Worm (Caenorhabditis elegans) whole organism, L3 larva: ENCODE data around the gene col-139.

Experiments
- R02D3.7 ChIP-seq: fragments of 150-350 bp; optimal IDR thresholded peaks from 2 replicates; lab custom pipeline; 2014; ENCODE audit warnings: missing biosample characterization, missing genetic modification characterization
- ZK546.5 ChIP-seq: sonication (generic microtip); optimal IDR thresholded peaks from 2 replicates; lab custom pipeline; 2017; ENCODE audit warnings: missing biosample characterization, missing genetic modification characterization
- aly-2 ChIP-seq: fragments of 150-350 bp; optimal IDR thresholded peaks from 2 replicates; lab custom pipeline; 2014; ENCODE audit warnings: missing biosample characterization, missing genetic modification characterization
- ama-1 ChIP-seq: fragments of 150-350 bp; optimal IDR thresholded peaks from 2 replicates; lab custom pipeline; 2018
- ceh-16 ChIP-seq: sonication (generic microtip); optimal IDR thresholded peaks from 2 replicates; lab custom pipeline; 2017; ENCODE audit warnings: missing biosample characterization, missing genetic modification characterization
- ceh-82 ChIP-seq: fragments of 150-350 bp; optimal IDR thresholded peaks from 2 replicates; lab custom pipeline; 2014; ENCODE audit warnings: missing biosample characterization, missing genetic modification characterization
- ceh-9 ChIP-seq: sonication (generic microtip); optimal IDR thresholded peaks from 2 replicates; lab custom pipeline; 2018; ENCODE audit warnings: missing biosample characterization, missing genetic modification characterization
- daf-12 ChIP-seq: fragments of 150-350 bp; optimal IDR thresholded peaks from 2 replicates; lab custom pipeline; 2014; ENCODE audit warnings: missing biosample characterization, missing genetic modification reagents, missing genetic modification characterization
- egl-27 ChIP-seq: sonication (generic microtip); optimal IDR thresholded peaks from 4 replicates; lab custom pipeline; 2017; ENCODE audit warnings: missing biosample characterization, missing genetic modification reagents, missing genetic modification characterization
- egl-5 ChIP-seq: fragments of 150-350 bp; optimal IDR thresholded peaks from 2 replicates; lab custom pipeline; 2017; ENCODE audit warnings: missing biosample characterization, missing genetic modification reagents, missing genetic modification characterization, inconsistent platforms
- elt-1 ChIP-seq: fragments of 150-350 bp; optimal IDR thresholded peaks from 2 replicates; lab custom pipeline; 2014; ENCODE audit warnings: missing biosample characterization, missing genetic modification characterization
- elt-2 ChIP-seq: sonication (generic microtip); optimal IDR thresholded peaks from 2 replicates; lab custom pipeline; 2016; ENCODE audit warnings: missing genetic modification reagents, mild to moderate bottlenecking, missing genetic modification characterization, missing compliant biosample characterization
- elt-3 ChIP-seq, 3 experiments: fragments of 150-350 bp in 1 of 3; sonication (generic microtip) in 2 of 3; optimal IDR thresholded peaks; 2 replicates in 2 of 3; 4 replicates in 1 of 3; lab custom pipeline; 2014 to 2017; ENCODE audit warnings: missing biosample characterization in 3 of 3, missing genetic modification characterization in 3 of 3
- eor-1 ChIP-seq, 2 experiments: fragments of 150-350 bp; optimal IDR thresholded peaks; 2 replicates each; lab custom pipeline; 2014 to 2018; ENCODE audit warnings: missing biosample characterization in 2 of 2, missing genetic modification characterization in 2 of 2
- fkh-10 ChIP-seq: sonication (generic microtip); optimal IDR thresholded peaks from 2 replicates; lab custom pipeline; 2017; ENCODE audit warnings: missing biosample characterization, missing genetic modification reagents, missing genetic modification characterization
- fkh-2 ChIP-seq: fragments of 150-350 bp; optimal IDR thresholded peaks from 2 replicates; lab custom pipeline; 2014; ENCODE audit warnings: missing biosample characterization, missing genetic modification reagents, missing genetic modification characterization
- fos-1 ChIP-seq: fragments of 150-350 bp; optimal IDR thresholded peaks from 2 replicates; lab custom pipeline; 2014; ENCODE audit warnings: missing biosample characterization, missing genetic modification characterization
- hmg-11 ChIP-seq: sonication (generic microtip); optimal IDR thresholded peaks from 2 replicates; lab custom pipeline; 2016; ENCODE audit warnings: missing genetic modification characterization, missing compliant biosample characterization
- jun-1 ChIP-seq: fragments of 150-350 bp; optimal IDR thresholded peaks from 2 replicates; lab custom pipeline; 2014; ENCODE audit warnings: missing biosample characterization, missing genetic modification reagents, missing genetic modification characterization
- lin-15B ChIP-seq: fragments of 150-350 bp; optimal IDR thresholded peaks from 2 replicates; lab custom pipeline; 2014; ENCODE audit warnings: missing biosample characterization, missing genetic modification characterization
- lin-39 ChIP-seq: fragments of 150-350 bp; optimal IDR thresholded peaks from 2 replicates; lab custom pipeline; 2018; ENCODE audit warnings: missing biosample characterization, missing genetic modification reagents, missing genetic modification characterization
- mdl-1 ChIP-seq: fragments of 150-350 bp; optimal IDR thresholded peaks from 2 replicates; lab custom pipeline; 2014; ENCODE audit warnings: missing biosample characterization, missing genetic modification characterization
- mml-1 ChIP-seq: fragments of 150-350 bp; sonication (generic microtip); optimal IDR thresholded peaks from 3 replicates; lab custom pipeline; 2014; ENCODE audit warnings: missing biosample characterization, missing genetic modification characterization
- nfya-1 ChIP-seq: sonication (generic microtip); optimal IDR thresholded peaks from 2 replicates; lab custom pipeline; 2017; ENCODE audit warnings: missing genetic modification characterization, mild to moderate bottlenecking, missing compliant biosample characterization, antibody characterized with exemption, moderate library complexity; ENCODE audit not compliant: insufficient read depth
- nhr-12 ChIP-seq: fragments of 150-350 bp; optimal IDR thresholded peaks from 2 replicates; lab custom pipeline; 2014; ENCODE audit warnings: missing biosample characterization, missing genetic modification characterization
- nhr-237 ChIP-seq: fragments of 150-350 bp; optimal IDR thresholded peaks from 2 replicates; lab custom pipeline; 2014; ENCODE audit warnings: missing biosample characterization, missing genetic modification characterization
- nhr-25 ChIP-seq: sonication (generic microtip); optimal IDR thresholded peaks from 2 replicates; lab custom pipeline; 2017; ENCODE audit warnings: missing biosample characterization, missing genetic modification characterization
- nhr-28 ChIP-seq: fragments of 150-350 bp; optimal IDR thresholded peaks from 2 replicates; lab custom pipeline; 2014; ENCODE audit warnings: missing biosample characterization, missing genetic modification characterization
- nhr-43 ChIP-seq: sonication (generic microtip); optimal IDR thresholded peaks from 2 replicates; lab custom pipeline; 2016; ENCODE audit warnings: mild to moderate bottlenecking, missing genetic modification characterization, missing compliant biosample characterization; ENCODE audit not compliant: poor library complexity, severe bottlenecking
- nhr-67 ChIP-seq: fragments of 150-350 bp; optimal IDR thresholded peaks from 2 replicates; lab custom pipeline; 2014; ENCODE audit warnings: missing biosample characterization, missing genetic modification characterization
- nhr-76 ChIP-seq: fragments of 150-350 bp; sonication (generic microtip); optimal IDR thresholded peaks from 5 replicates; lab custom pipeline; 2014; ENCODE audit warnings: missing biosample characterization, missing genetic modification characterization
- pqm-1 ChIP-seq: fragments of 150-350 bp; optimal IDR thresholded peaks from 2 replicates; lab custom pipeline; 2017; ENCODE audit warnings: missing biosample characterization, missing genetic modification characterization, inconsistent platforms
- sea-2 ChIP-seq: fragments of 150-350 bp; sonication (generic microtip); optimal IDR thresholded peaks from 4 replicates; lab custom pipeline; 2014; ENCODE audit warnings: missing biosample characterization, missing genetic modification reagents, missing genetic modification characterization
- skn-1 ChIP-seq: fragments of 150-350 bp; optimal IDR thresholded peaks from 2 replicates; lab custom pipeline; 2014; ENCODE audit warnings: missing biosample characterization, missing genetic modification characterization
- snpc-4 ChIP-seq: fragments of 150-350 bp; optimal IDR thresholded peaks from 2 replicates; lab custom pipeline; 2014; ENCODE audit warnings: missing biosample characterization, missing genetic modification characterization
- tbx-2 ChIP-seq: sonication (generic microtip); optimal IDR thresholded peaks from 2 replicates; lab custom pipeline; 2016; ENCODE audit warnings: mild to moderate bottlenecking, missing genetic modification characterization, missing compliant biosample characterization
- unc-39 ChIP-seq: sonication (generic microtip); optimal IDR thresholded peaks from 4 replicates; lab custom pipeline; 2017; ENCODE audit warnings: missing biosample characterization, missing genetic modification characterization
- unc-62 ChIP-seq: fragments of 150-350 bp; sonication (generic microtip); optimal IDR thresholded peaks from 4 replicates; lab custom pipeline; 2014; ENCODE audit warnings: missing biosample characterization, missing genetic modification reagents, missing genetic modification characterization
- zag-1 ChIP-seq: fragments of 150-350 bp; optimal IDR thresholded peaks from 2 replicates; lab custom pipeline; 2014; ENCODE audit warnings: missing biosample characterization, missing genetic modification characterization
- ztf-11 ChIP-seq: fragments of 150-350 bp; optimal IDR thresholded peaks from 2 replicates; lab custom pipeline; 2014; ENCODE audit warnings: missing biosample characterization, missing genetic modification characterization

Gene col-139

DNA sequence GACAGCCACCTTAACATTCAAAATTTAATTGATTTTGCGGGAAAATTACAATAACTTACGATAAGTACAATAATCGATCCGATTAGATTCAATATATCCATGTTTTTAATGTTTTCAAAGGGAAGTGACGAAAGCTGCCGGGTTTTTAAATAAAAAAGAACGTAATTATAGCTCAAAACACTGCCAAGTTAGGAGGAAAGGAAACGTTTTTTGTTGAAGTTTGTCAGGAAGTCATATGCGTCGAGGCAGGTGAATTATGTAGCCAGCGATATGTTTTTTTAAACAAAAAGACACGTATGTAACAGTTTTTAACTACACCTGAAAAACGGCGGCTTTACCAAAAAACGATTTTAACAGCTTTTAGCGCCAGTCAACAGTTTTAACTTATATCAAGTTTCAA lies 11.9 kb upstream of the col-139 start, which contains the start of gene srx-73:
Gene srx-73 (minus strand): TSS at position 101 of the 400 bp plus-strand sequence.
- TF ChIP-seq nhr-76 (tag; lab: Kevin White, UChicago) = no peak
- no peak for TF ChIP-seq R02D3.7
- TF ChIP-seq sea-2 (GFP tag; lab: Kevin White, UChicago) = no peak
- TF ChIP-seq nfya-1 (tag; lab: Kevin White, UChicago) = no peak
- TF ChIP-seq snpc-4 = no peak
- no peak for TF ChIP-seq egl-5 (tag; lab: Kevin White, UChicago)
- TF ChIP-seq fkh-10 (GFP tag; lab: Kevin White, UChicago) = no peak
- TF ChIP-seq elt-3 (tag; optimal IDR thresholded peaks at IDR 0.05; lab: Kevin White, UChicago) = no peak
- TF ChIP-seq nhr-67 (tag; lab: Kevin White, UChicago) = no peak
- no peak for TF ChIP-seq ZK546.5 (tag; lab: Kevin White, UChicago)
- no peak for TF ChIP-seq fkh-2 (tag; lab: Kevin White, UChicago)
- TF ChIP-seq elt-2 = no peak
- no peak for TF ChIP-seq ztf-11 (tag; lab: Kevin White, UChicago)
- no peak for TF ChIP-seq lin-15B (tag; lab: Kevin White, UChicago)
- TF ChIP-seq nhr-237 (tag; lab: Kevin White, UChicago) = no peak
- no peak for TF ChIP-seq nhr-28 (tag; lab: Kevin White, UChicago)

DNA sequence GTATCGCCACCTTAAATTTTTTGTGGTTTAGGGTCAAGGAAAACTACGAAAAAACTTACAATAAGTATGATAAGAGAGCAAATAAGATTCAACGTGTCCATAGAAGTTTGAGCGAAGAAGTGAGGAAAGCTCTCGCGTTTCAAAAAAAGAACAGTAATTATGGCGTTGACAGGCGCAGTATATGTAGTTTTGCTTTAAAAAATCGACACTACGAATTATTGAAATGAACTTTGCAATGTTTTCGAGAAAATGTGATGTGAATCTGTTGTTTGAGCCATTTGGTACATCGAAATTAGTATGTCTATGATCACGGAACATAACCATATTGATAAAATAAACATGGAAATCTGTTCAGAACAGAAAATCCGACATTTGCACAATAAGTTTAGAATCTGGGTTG lies 8.6 kb upstream of the col-139 start, which contains the start of gene srx-74:
Gene srx-74 (minus strand): TSS at position 101 of the 400 bp plus-strand sequence.
- no peak for TF ChIP-seq ama-1 (lab: Kevin White, UChicago)
- TF ChIP-seq fkh-10 (GFP tag; lab: Kevin White, UChicago) = no peak
- TF ChIP-seq ceh-82 (tag; lab: Kevin White, UChicago) = no peak
- no peak for TF ChIP-seq nhr-43
- TF ChIP-seq mml-1 = no peak
- no peak for TF ChIP-seq unc-62

DNA sequence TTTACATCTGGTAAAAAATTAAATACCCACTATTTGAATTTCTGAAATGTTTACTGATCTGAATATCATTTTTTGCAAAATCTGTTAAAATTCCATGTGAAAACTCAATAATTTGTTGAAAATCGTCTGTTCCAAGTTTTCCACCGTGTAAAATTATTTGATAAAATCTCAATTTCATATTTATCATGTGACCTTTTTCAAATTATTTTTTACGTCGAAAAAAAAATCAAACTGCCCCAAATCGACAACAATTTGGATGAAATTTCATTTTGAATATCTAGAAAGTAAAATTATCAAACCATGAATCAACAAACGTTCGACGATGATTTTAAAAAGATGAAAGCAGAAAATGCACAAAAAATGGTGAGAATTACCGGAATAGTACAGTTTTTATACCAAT lies 1.4 kb upstream of the col-139 start, which contains the start of gene F41F3.9:
Gene F41F3.9 (plus strand): TSS at position 301 of the 400 bp plus-strand sequence.
- no peak for TF ChIP-seq elt-3 (tag; optimal IDR thresholded peaks at IDR 0.05; lab: Kevin White, UChicago)
- TF ChIP-seq fkh-2 (tag; lab: Kevin White, UChicago) = no peak
- no peak for TF ChIP-seq nhr-43
- TF ChIP-seq eor-1 (tag; optimal IDR thresholded peaks at IDR 0.05; lab: Kevin White, UChicago) = no peak
- no peak for TF ChIP-seq daf-12 (tag; lab: Kevin White, UChicago)
- TF ChIP-seq nhr-25 (tag; lab: Kevin White, UChicago) = no peak
- no peak for TF ChIP-seq nhr-76 (tag; lab: Kevin White, UChicago)
- no peak for TF ChIP-seq jun-1 (tag; lab: Kevin White, UChicago)
- TF ChIP-seq egl-27 (tag; lab: Kevin White, UChicago) = no peak
- no peak for TF ChIP-seq nhr-12 (tag; lab: Kevin White, UChicago)
- no peak for TF ChIP-seq zag-1 (tag; lab: Kevin White, UChicago)
- no peak for TF ChIP-seq nhr-237 (tag; lab: Kevin White, UChicago)
- no peak for TF ChIP-seq fos-1 (tag; lab: Kevin White, UChicago)
- no peak for TF ChIP-seq pqm-1 (tag; lab: Kevin White, UChicago)
- TF ChIP-seq hmg-11 = no peak
- no peak for TF ChIP-seq elt-2
- TF ChIP-seq unc-62 = no peak
- no peak for TF ChIP-seq ceh-9
- no peak for TF ChIP-seq unc-39 (tag; lab: Kevin White, UChicago)
- TF ChIP-seq aly-2 = no peak

DNA sequence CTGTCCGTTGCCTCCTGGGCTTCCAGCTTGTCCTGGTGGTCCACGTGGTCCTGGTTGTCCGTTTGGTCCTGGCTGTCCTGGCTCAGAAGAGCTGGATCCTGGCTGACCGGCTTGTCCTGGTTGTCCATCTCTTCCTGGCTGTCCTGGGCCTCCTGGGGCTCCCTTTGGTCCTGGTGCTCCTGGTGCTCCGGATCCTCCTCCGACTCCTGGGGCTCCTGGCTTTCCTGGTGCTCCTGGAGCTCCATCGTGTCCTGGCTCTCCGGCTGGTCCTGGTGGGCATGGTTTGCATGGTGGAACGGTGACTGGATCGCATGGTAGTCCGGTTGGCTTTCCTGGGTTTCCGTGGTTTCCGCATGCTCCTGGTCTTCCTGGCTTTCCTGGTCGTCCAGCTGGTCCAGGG lies 678 bp downstream of the col-139 start:
- TF ChIP-seq mdl-1 (tag; lab: Kevin White, UChicago) = no peak
- no peak for TF ChIP-seq elt-1
- no peak for TF ChIP-seq nfya-1 (tag; lab: Kevin White, UChicago)
- no peak for TF ChIP-seq hmg-11
- TF ChIP-seq ama-1 (lab: Kevin White, UChicago) = no peak
- TF ChIP-seq ceh-9 = no peak
- no peak for TF ChIP-seq elt-3 (tag; optimal IDR thresholded peaks at IDR 0.05; lab: Kevin White, UChicago)
- TF ChIP-seq aly-2 = no peak
- TF ChIP-seq ceh-16 = no peak
- no peak for TF ChIP-seq fkh-10 (GFP tag; lab: Kevin White, UChicago)
- TF ChIP-seq lin-39 (tag; lab: Kevin White, UChicago) = no peak
- TF ChIP-seq nhr-12 (tag; lab: Kevin White, UChicago) = no peak
- no peak for TF ChIP-seq skn-1 (tag; lab: Kevin White, UChicago)
- no peak for TF ChIP-seq tbx-2 (tag; lab: Kevin White, UChicago)
- no peak for TF ChIP-seq pqm-1 (tag; lab: Kevin White, UChicago)
